Fruit fly (Drosophila melanogaster) whole organism: Measurements from ENCODE around the gene CG6293.

Experiments used
- CG8478 ChIP-seq: fragments of >200 bp; optimal IDR thresholded peaks from 2 replicates; lab custom pipeline; 2018; ENCODE audit warnings: inconsistent platforms
- EcR ChIP-seq, 2 experiments: fragments of >200 bp; optimal IDR thresholded peaks; 2 replicates each; lab custom pipeline; 2017; ENCODE audit warnings: missing biosample characterization in 2 of 2, missing genetic modification characterization in 2 of 2, missing genetic modification reagents in 2 of 2
- pan ChIP-seq: fragments of >200 bp; optimal IDR thresholded peaks from 2 replicates; lab custom pipeline; 2017
- psq ChIP-seq: fragments of >200 bp; optimal IDR thresholded peaks from 2 replicates; lab custom pipeline; 2017
- usp ChIP-seq: fragments of >200 bp; optimal IDR thresholded peaks from 2 replicates; lab custom pipeline; 2017; ENCODE audit warnings: missing biosample characterization, missing genetic modification characterization, mixed read lengths

DNA sequence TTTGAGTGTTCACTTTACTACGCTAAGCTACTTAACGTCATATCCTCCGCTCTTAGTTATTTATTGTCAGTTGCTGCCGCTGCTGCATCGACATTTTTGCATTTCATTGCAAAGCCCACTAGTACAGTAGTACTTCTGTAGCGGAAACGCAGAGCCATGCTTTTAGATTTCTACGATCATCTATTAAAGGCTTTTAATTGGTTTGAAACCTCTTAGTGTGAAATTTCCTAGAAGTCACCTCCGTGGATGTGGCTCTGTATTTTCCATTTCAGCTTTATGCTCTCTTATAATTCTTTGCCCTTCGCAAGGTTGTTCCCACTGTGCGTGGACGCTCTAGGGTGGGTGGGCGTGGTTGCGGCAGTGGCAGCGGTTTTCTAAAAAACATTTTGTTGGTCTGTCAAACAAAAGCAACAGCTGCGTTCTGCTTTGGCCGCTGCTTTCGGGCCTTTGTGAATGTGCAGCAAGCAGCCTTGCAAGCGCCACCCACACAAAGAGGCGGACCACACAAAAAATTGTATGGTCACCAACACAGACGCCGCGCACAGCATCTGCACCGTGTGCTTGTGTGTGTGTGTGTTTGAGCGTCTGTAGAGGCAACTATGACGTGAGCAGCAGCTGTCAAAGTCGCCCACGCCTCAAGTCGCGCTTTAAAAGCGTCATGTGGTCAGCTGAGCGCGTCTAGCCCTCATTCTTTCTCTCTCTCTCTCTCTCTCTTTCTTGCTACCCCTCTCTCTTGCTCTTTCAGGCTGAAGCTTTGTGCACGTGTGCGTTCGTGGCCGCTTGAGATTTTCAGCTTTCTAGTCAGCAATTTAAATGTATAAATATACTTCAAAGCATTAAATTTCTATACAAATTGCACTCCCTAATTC is 44.6 kb downstream of the CG6293 start:
- TF ChIP-seq psq (lab: Kevin White, UChicago) (no peak), usp (GFP tag; lab: Kevin White, UChicago) (no peak), pan (lab: Kevin White, UChicago) (no peak), CG8478 (no peak), EcR (GFP tag; optimal IDR thresholded peaks at IDR 0.05; lab: Kevin White, UChicago) (no peak)
